Worm (Caenorhabditis elegans): ENCODE measurements around the gene pir-2.

The pir-2 gene

DNA sequence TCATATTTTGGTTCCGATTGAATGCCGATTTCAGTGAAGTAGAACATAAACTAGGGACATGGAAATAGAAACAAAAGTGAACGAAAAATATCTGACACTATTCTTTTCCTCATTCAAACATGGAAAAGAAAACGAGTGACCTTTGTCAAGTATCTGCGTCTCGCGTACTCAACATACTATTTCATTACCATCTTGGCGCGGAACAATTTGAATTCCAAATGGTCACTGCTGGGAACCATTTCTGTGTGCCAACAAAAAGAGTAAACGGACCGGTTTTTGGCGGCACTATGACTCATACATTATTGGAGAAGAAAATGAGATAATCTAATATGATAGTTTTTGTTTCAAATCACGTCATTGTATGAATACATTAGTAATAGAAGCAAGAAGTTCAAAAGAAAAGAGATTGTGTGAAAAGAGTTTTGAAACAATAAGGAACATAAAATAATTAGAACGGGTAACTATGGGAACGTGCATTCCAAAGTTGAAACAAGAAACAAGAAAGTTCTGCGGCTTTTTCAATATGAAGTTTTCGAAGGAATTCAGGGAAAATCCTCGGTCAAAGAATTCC, 39.1 kb upstream of the pir-2 start:
- TF ChIP-seq xbp-1 (tag; optimal IDR thresholded peaks at IDR 0.05) (no peak), C34B4.2 (tag; optimal IDR thresholded peaks at IDR 0.05) (no peak), pax-3 (tag; optimal IDR thresholded peaks at IDR 0.05) (no peak), efl-1 (optimal IDR thresholded peaks at IDR 0.05) (no peak), efl-1 (GFP tag; optimal IDR thresholded peaks at IDR 0.05 in 1 of 2) (peak in 1 of 2 experiments; percentile 84), lin-35 (GFP tag; optimal IDR thresholded peaks at IDR 0.05) (no peak), unc-98 (GFP tag; IDR thresholded peaks at IDR 0.05) (no peak), lin-39 (tag; optimal IDR thresholded peaks at IDR 0.05) (no peak), lin-13 (GFP tag; optimal IDR thresholded peaks at IDR 0.05) (peak; percentile 4), ceh-90 (tag; optimal IDR thresholded peaks at IDR 0.05) (no peak), skn-1 (tag; optimal IDR thresholded peaks at IDR 0.05) (no peak), mep-1 (tag; optimal IDR thresholded peaks at IDR 0.05) (peak; percentile 37), unc-62 (GFP tag; optimal IDR thresholded peaks at IDR 0.05) (no peak), pag-3 (tag; optimal IDR thresholded peaks at IDR 0.05; ENCODE audit: borderline replicate concordance, insufficient read depth) (no peak), dpl-1 (GFP tag; optimal IDR thresholded peaks at IDR 0.05) (peak in 1 of 3 experiments; percentile 3), lsy-2 (tag; optimal IDR thresholded peaks at IDR 0.05) (peak in 1 of 2 experiments; percentile 6), pqm-1 (tag; optimal IDR thresholded peaks at IDR 0.05) (no peak), lin-15B (tag; optimal IDR thresholded peaks at IDR 0.05) (no peak), sptf-1 (tag; optimal IDR thresholded peaks at IDR 0.05) (no peak), ets-5 (GFP tag; IDR thresholded peaks at IDR 0.05) (no peak), nhr-85 (tag) (peak; percentile 51), snu-23 (GFP tag; optimal IDR thresholded peaks at IDR 0.05) (peak; percentile 7), efl-3 (GFP tag; optimal IDR thresholded peaks at IDR 0.05) (no peak), unc-130 (tag; optimal IDR thresholded peaks at IDR 0.05) (no peak), blmp-1 (tag; optimal IDR thresholded peaks at IDR 0.05) (peak; percentile 39), swsn-7 (tag; optimal IDR thresholded peaks at IDR 0.05) (no peak), dsc-1 (tag; optimal IDR thresholded peaks at IDR 0.05) (no peak), lin-14 (GFP tag; optimal IDR thresholded peaks at IDR 0.05) (peak; percentile 67), Y116A8C.19 (tag; optimal IDR thresholded peaks at IDR 0.05; ENCODE audit: borderline replicate concordance) (no peak), aly-2 (tag; optimal IDR thresholded peaks at IDR 0.05) (no peak), fkh-10 (GFP tag; optimal IDR thresholded peaks at IDR 0.05) (no peak), ama-1 (optimal IDR thresholded peaks at IDR 0.05) (no peak), zip-4 (GFP tag; optimal IDR thresholded peaks at IDR 0.05) (no peak), nhr-12 (tag; optimal IDR thresholded peaks at IDR 0.05) (no peak), mef-2 (tag; optimal IDR thresholded peaks at IDR 0.05) (no peak), nhr-47 (tag; optimal IDR thresholded peaks at IDR 0.05) (no peak), elt-3 (tag; optimal IDR thresholded peaks at IDR 0.05) (no peak), fkh-8 (tag; optimal IDR thresholded peaks at IDR 0.05) (no peak), C16A3.4 (tag; optimal IDR thresholded peaks at IDR 0.05) (no peak)

DNA sequence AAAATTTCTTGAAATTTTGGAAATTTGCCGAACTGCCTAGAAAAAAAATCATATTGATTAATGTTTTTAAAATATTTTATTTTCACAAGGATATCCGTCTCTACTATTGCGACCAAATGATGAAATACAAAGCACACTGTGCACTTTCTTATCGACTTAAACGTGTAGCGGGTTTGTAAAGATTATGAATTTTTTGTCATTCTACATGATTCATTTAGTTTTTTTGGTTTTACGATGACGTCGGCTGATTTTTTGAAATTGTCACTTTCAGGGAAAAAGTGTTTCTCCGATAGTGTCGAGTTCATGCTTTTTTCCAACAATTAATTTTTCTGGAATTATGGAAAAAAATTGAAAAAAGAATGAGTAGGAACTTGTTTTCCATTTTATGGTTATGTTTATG, 33.1 kb upstream of the pir-2 start:
- TF ChIP-seq egl-27 (tag; optimal IDR thresholded peaks at IDR 0.05) (no peak), nhr-84 (tag; optimal IDR thresholded peaks at IDR 0.05) (no peak), nhr-28 (tag; optimal IDR thresholded peaks at IDR 0.05) (no peak), rnt-1 (tag; optimal IDR thresholded peaks at IDR 0.05) (no peak), egl-13 (tag; optimal IDR thresholded peaks at IDR 0.05) (no peak), fkh-4 (tag; optimal IDR thresholded peaks at IDR 0.05; ENCODE audit: borderline replicate concordance) (no peak), C16A3.4 (tag; optimal IDR thresholded peaks at IDR 0.05) (no peak), unc-130 (tag; optimal IDR thresholded peaks at IDR 0.05) (no peak), dpl-1 (GFP tag; optimal IDR thresholded peaks at IDR 0.05) (no peak)

Measured in whole organism, L1 larva.